Worm (Caenorhabditis elegans): ENCODE measurements around the gene sams-4.

Gene sams-4

DNA sequence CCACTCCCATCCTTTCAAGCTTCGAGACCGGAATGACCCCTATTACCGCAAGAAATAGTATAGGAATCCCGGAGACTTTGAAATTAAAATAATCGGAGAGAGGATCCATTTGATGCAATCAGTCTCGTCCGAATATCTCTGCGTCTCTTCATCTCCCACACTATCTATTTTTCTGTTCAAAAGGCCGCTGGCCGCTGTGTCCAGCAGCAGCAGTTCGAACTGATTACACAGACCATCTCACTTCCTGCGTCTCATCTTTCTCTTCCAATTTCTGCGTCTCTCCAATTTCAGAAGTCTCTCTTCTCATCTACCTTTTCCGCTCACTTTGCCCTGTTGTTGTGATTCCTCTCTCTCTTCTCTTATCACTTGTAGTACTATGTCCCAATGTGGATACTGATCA is 28.7 kb downstream of the sams-4 start:
- no peak for TF ChIP-seq W03F9.2 (tag; optimal IDR thresholded peaks at IDR 0.05)
- no peak for TF ChIP-seq him-1 (tag; optimal IDR thresholded peaks at IDR 0.05)
- TF ChIP-seq dao-5 (tag; optimal IDR thresholded peaks at IDR 0.05) = no peak

- TF ChIP-seq dao-5 (tag; optimal IDR thresholded peaks at IDR 0.05) = no peak
- no peak for TF ChIP-seq W03F9.2 (tag; optimal IDR thresholded peaks at IDR 0.05)
- TF ChIP-seq him-1 (tag; optimal IDR thresholded peaks at IDR 0.05) = no peak
These were observed 29.7 kb downstream of the sams-4 start for ce11 chrIV:5816466-5816865.

DNA sequence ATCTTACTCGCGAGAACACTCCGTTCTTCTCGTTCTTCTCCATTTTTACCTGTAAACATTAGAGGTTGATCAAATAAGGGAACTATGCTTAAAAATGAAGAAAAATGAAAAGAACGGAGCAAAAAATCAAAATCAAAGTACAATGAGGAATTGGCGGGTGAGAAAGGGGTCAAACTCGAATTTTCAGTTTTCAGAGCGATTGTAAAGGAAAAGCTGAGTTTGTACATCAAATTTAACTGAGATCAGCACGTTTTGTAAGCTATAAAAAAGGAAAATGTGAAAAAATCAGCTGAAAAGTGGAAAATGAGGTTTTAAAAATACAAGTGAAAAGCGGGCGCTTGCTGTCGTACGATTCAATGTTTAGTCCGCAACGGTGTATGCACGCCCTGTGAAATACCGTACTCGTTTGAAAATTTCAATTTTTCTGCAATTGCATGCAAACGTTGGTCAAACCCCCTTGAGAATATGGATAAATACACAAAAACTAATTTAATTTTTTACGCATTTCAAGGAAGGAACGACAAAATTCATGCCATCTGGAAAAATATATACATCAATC is 32.0 kb downstream of the sams-4 start, which contains the start of gene oops-1:
Gene oops-1 (minus strand): TSS at position 51 of the 559 bp plus-strand sequence.
- TF ChIP-seq dao-5 (tag; optimal IDR thresholded peaks at IDR 0.05) (no peak), W03F9.2 (tag; optimal IDR thresholded peaks at IDR 0.05) (peak; percentile 13)

- TF ChIP-seq him-1 (tag; optimal IDR thresholded peaks at IDR 0.05) (no peak), W03F9.2 (tag; optimal IDR thresholded peaks at IDR 0.05) (no peak), dao-5 (tag; optimal IDR thresholded peaks at IDR 0.05) (no peak)
These were observed 35.0 kb downstream of the sams-4 start for ce11 chrIV:5811079-5811622.

ce11 chrIV:5809733-5810132 is 36.4 kb downstream of the sams-4 start:
- TF ChIP-seq him-1 (tag; optimal IDR thresholded peaks at IDR 0.05) (no peak), dao-5 (tag; optimal IDR thresholded peaks at IDR 0.05) (no peak), W03F9.2 (tag; optimal IDR thresholded peaks at IDR 0.05) (no peak)

ce11 chrIV:5806909-5807308 is 39.3 kb downstream of the sams-4 start, which contains the start of gene lntl-1:
Gene lntl-1, minus strand, starts transcription at chrIV:5807093.
- no peak for TF ChIP-seq W03F9.2 (tag; optimal IDR thresholded peaks at IDR 0.05)

ce11 chrIV:5806348-5806747 is 39.8 kb downstream of the sams-4 start:
- TF ChIP-seq him-1 (tag; optimal IDR thresholded peaks at IDR 0.05) (no peak), dao-5 (tag; optimal IDR thresholded peaks at IDR 0.05) (no peak), W03F9.2 (tag; optimal IDR thresholded peaks at IDR 0.05) (no peak)

DNA sequence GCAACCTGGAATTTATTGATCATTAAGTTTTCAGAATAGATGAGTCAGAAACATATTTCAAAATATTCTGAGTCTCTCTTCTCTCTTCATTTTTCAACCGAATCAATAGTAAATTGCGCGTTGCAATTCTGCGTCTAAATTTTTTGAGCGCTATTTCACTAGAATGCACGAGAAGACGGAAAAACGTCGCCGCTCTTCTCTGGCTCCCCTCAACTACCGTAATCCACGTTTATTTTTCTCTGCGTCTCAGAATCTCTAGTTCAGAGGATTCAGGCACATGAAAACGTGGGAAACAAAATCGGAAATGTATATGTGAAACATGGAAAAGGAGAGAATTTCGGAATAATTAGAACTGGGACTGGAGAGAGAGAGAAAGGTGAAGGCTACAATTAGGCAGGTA is 40.7 kb downstream of the sams-4 start:
- no peak for TF ChIP-seq W03F9.2 (tag; optimal IDR thresholded peaks at IDR 0.05)
- TF ChIP-seq dao-5 (tag; optimal IDR thresholded peaks at IDR 0.05) = no peak
- TF ChIP-seq him-1 (tag; optimal IDR thresholded peaks at IDR 0.05) = no peak

DNA sequence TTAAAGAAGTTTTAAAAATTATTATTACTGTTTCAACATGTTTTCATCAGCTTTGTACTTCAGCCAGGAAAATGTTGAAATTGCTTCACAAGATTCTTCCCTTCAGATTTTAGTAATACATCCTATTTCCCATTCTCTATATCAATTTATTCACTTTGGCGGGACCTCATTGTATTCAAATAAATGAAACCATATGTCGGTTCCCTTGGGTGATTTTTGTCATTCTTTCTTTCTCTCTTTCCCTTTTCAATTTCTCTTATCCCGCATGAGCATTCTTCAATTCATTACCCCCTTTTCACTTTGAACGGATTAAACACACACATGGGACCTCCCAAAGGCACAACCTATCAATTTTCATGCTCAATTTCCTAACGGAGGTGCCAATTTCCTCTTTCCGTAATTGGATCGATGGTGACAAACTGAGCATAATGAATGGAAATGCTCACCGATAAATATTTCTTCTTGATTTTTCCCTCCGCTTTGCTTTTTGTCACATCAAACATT is 42.6 kb downstream of the sams-4 start:
- TF ChIP-seq him-1 (tag; optimal IDR thresholded peaks at IDR 0.05) (no peak), dao-5 (tag; optimal IDR thresholded peaks at IDR 0.05) (no peak), W03F9.2 (tag; optimal IDR thresholded peaks at IDR 0.05) (no peak)

- no peak for TF ChIP-seq dao-5 (tag; optimal IDR thresholded peaks at IDR 0.05)
These were observed 46.6 kb downstream of the sams-4 start for ce11 chrIV:5799577-5799976.

ce11 chrIV:5797153-5797552 is 49.0 kb downstream of the sams-4 start, which contains the start of gene C31H1.1:
Gene C31H1.1, plus strand, starts transcription at chrIV:5797453.
- TF ChIP-seq W03F9.2 (tag; optimal IDR thresholded peaks at IDR 0.05) (no peak), him-1 (tag; optimal IDR thresholded peaks at IDR 0.05) (no peak), dao-5 (tag; optimal IDR thresholded peaks at IDR 0.05) (no peak)

- TF ChIP-seq W03F9.2 (tag; optimal IDR thresholded peaks at IDR 0.05) (no peak), dao-5 (tag; optimal IDR thresholded peaks at IDR 0.05) (no peak), him-1 (tag; optimal IDR thresholded peaks at IDR 0.05) (no peak)
These were observed 49.5 kb downstream of the sams-4 start, which contains the start of gene C31H1.5 for ce11 chrIV:5796694-5797093. Gene C31H1.5, minus strand, starts transcription at chrIV:5796794.

ce11 chrIV:5795495-5795894 is 50.7 kb downstream of the sams-4 start:
- TF ChIP-seq W03F9.2 (tag; optimal IDR thresholded peaks at IDR 0.05) (no peak), him-1 (tag; optimal IDR thresholded peaks at IDR 0.05) (no peak), dao-5 (tag; optimal IDR thresholded peaks at IDR 0.05) (no peak)

All from whole organism, L4/young adult.